Worm (Caenorhabditis elegans): Measurements from ENCODE around the gene cmk-1.
A peak's percentile ranks its signal among the peaks of the same experiment; 100 is the strongest.

DNA sequence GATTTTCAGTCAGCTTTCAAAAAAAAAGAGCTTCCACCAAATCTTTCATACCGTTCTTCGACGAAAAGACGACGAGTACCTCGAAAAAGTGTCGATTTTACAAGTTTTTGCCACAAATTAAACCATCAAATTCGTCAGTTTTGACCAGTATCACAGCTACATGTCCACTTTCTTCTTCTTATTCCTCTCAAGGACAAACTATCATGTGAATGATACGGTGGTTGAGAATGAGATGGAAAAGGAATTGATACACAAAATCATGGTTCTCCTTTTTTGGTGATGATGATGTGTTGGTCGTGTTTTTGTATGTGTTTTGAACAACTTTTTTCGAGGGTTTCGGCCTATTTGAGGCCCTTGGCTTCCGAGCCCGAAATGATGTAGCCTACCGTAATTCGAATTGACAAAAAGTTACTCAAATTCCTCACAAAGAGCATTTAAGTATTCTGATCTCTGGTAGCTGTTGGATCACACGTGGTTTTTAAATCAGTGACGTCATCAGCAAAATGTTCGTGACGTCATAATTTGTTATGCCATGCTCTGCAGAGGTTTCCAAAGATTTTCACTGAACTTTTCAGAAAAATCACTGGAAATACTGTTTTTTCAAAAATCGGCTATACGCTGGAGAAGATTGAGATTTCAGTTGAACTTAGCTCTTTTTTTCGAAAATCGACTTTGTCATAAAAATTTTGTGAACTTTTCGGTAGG is 43.8 kb downstream of the cmk-1 start:
- TF ChIP-seq mab-5 (tag; optimal IDR thresholded peaks at IDR 0.05) (no peak), elt-3 (tag; optimal IDR thresholded peaks at IDR 0.05) (no peak), nhr-12 (tag; optimal IDR thresholded peaks at IDR 0.05) (no peak), nhr-237 (tag; optimal IDR thresholded peaks at IDR 0.05) (no peak), snpc-4 (tag; optimal IDR thresholded peaks at IDR 0.05) (no peak), lin-39 (tag; optimal IDR thresholded peaks at IDR 0.05) (no peak), lsy-2 (tag; optimal IDR thresholded peaks at IDR 0.05) (no peak), ceh-16 (tag; optimal IDR thresholded peaks at IDR 0.05) (no peak), ama-1 (optimal IDR thresholded peaks at IDR 0.05) (no peak), unc-62 (GFP tag; optimal IDR thresholded peaks at IDR 0.05) (no peak), skn-1 (tag; optimal IDR thresholded peaks at IDR 0.05) (no peak), nhr-25 (tag; optimal IDR thresholded peaks at IDR 0.05) (peak; percentile 16)

Measured in whole organism, L2 larva.